Worm (Caenorhabditis elegans) whole organism, L4 larva: Measurements from ENCODE around the gene egl-21.

ENCODE experiments used
- F10B5.3 ChIP-seq: sonication (generic microtip); optimal IDR thresholded peaks from 2 replicates; lab custom pipeline; 2016; ENCODE audit warnings: mild to moderate bottlenecking, missing genetic modification characterization, missing compliant biosample characterization
- F49E8.2 ChIP-seq: sonication (generic microtip); optimal IDR thresholded peaks from 2 replicates; lab custom pipeline; 2016; ENCODE audit warnings: missing compliant biosample characterization, mild to moderate bottlenecking, missing genetic modification characterization, borderline replicate concordance
- R02D3.7 ChIP-seq: fragments of 150-350 bp; sonication (generic microtip); optimal IDR thresholded peaks from 3 replicates; lab custom pipeline; 2014; ENCODE audit warnings: missing biosample characterization, missing genetic modification characterization
- Y48G9A.11 ChIP-seq: fragments of 200-800 bp; sonication (Bioruptor generic); IDR thresholded peaks from 2 replicates; pipeline ENCODE4 v1.3.6; 2022; ENCODE audit warnings: missing genetic modification reagents, missing genetic modification characterization, missing compliant biosample characterization
- Y5F2A.4 ChIP-seq: fragments of 200-800 bp; sonication (Bioruptor generic); optimal IDR thresholded peaks from 2 replicates; lab custom pipeline; 2018; ENCODE audit warnings: mild to moderate bottlenecking, missing genetic modification characterization, missing compliant biosample characterization
- Y75B8A.6 ChIP-seq: fragments of 200-800 bp; sonication (Bioruptor generic); IDR thresholded peaks from 2 replicates; pipeline ENCODE4 v1.3.6; 2022; ENCODE audit warnings: missing genetic modification reagents, missing genetic modification characterization, missing compliant biosample characterization
- ZK546.5 ChIP-seq, 2 experiments: sonication (generic microtip); optimal IDR thresholded peaks; 2 replicates each; lab custom pipeline; 2017; ENCODE audit warnings: missing biosample characterization in 2 of 2, missing genetic modification characterization in 2 of 2
- aha-1 ChIP-seq: fragments of 150-350 bp; peaks from one replicate; lab custom pipeline; 2014; ENCODE audit warnings: missing biosample characterization, missing genetic modification characterization
- ama-1 ChIP-seq: fragments of 150-350 bp; optimal IDR thresholded peaks from 2 replicates; lab custom pipeline; 2014; ENCODE audit warnings: inconsistent platforms, mixed read lengths
- ceh-62 ChIP-seq: sonication (generic microtip); optimal IDR thresholded peaks from 2 replicates; lab custom pipeline; 2017; ENCODE audit warnings: missing biosample characterization, missing genetic modification characterization
- ceh-82 ChIP-seq: sonication (generic microtip); optimal IDR thresholded peaks from 2 replicates; lab custom pipeline; 2017; ENCODE audit warnings: missing biosample characterization, missing genetic modification characterization
- ctbp-1 ChIP-seq: fragments of 200-800 bp; sonication (Bioruptor generic); IDR thresholded peaks from 2 replicates; pipeline ENCODE4 v1.3.6; 2022; ENCODE audit warnings: missing genetic modification reagents, missing genetic modification characterization, missing compliant biosample characterization
- daf-12 ChIP-seq: fragments of 150-350 bp; optimal IDR thresholded peaks from 2 replicates; lab custom pipeline; 2014; ENCODE audit warnings: missing biosample characterization, missing genetic modification reagents, missing genetic modification characterization
- daf-16 ChIP-seq, 3 experiments: sonication (generic microtip); optimal IDR thresholded peaks; 2 replicates each; lab custom pipeline; 2016 to 2017; ENCODE audit warnings: missing genetic modification characterization in 3 of 3, missing genetic modification reagents in 3 of 3, mild to moderate bottlenecking in 2 of 3, missing compliant biosample characterization in 2 of 3, missing biosample characterization in 1 of 3, moderate library complexity in 1 of 3
- daf-8 ChIP-seq: fragments of 200-800 bp; sonication (Bioruptor generic); IDR thresholded peaks from 2 replicates; pipeline ENCODE4 v1.3.6; 2022; ENCODE audit warnings: missing genetic modification characterization, missing compliant biosample characterization
- dmd-6 ChIP-seq: fragments of 200-800 bp; sonication (Bioruptor generic); IDR thresholded peaks from 2 replicates; pipeline ENCODE4 v1.3.6; 2022; ENCODE audit warnings: missing genetic modification reagents, missing genetic modification characterization, missing compliant biosample characterization
- dpl-1 ChIP-seq: fragments of 150-350 bp; optimal IDR thresholded peaks from 2 replicates; lab custom pipeline; 2014; ENCODE audit warnings: missing biosample characterization, missing genetic modification reagents, missing genetic modification characterization
- duxl-1 ChIP-seq: sonication (generic microtip); optimal IDR thresholded peaks from 2 replicates; lab custom pipeline; 2016; ENCODE audit warnings: mild to moderate bottlenecking, missing genetic modification characterization, moderate library complexity, missing compliant biosample characterization; ENCODE audit not compliant: poor library complexity
- dve-1 ChIP-seq: sonication (generic microtip); optimal IDR thresholded peaks from 2 replicates; lab custom pipeline; 2017; ENCODE audit warnings: antibody characterized with exemption, mild to moderate bottlenecking, missing genetic modification characterization, missing compliant biosample characterization; ENCODE audit not compliant: insufficient read depth
- egl-43 ChIP-seq: fragments of 200-800 bp; sonication (Bioruptor generic); IDR thresholded peaks from 2 replicates; pipeline ENCODE4 v1.3.6; 2022; ENCODE audit warnings: missing genetic modification reagents, missing genetic modification characterization, missing compliant biosample characterization
- fkh-10 ChIP-seq: fragments of 150-350 bp; optimal IDR thresholded peaks from 2 replicates; lab custom pipeline; 2014; ENCODE audit warnings: missing biosample characterization, missing genetic modification reagents, missing genetic modification characterization
- hlh-11 ChIP-seq: fragments of 200-800 bp; sonication (Bioruptor generic); optimal IDR thresholded peaks from 2 replicates; lab custom pipeline; 2018; ENCODE audit warnings: mild to moderate bottlenecking, missing genetic modification characterization, missing compliant biosample characterization
- jun-1 ChIP-seq: fragments of 150-350 bp; optimal IDR thresholded peaks from 2 replicates; lab custom pipeline; 2014; ENCODE audit warnings: missing biosample characterization, missing genetic modification reagents, missing genetic modification characterization
- lim-7 ChIP-seq: fragments of 200-800 bp; sonication (Bioruptor generic); IDR thresholded peaks from 2 replicates; pipeline ENCODE4 v1.3.6; 2022; ENCODE audit warnings: missing genetic modification characterization, missing compliant biosample characterization
- lin-13 ChIP-seq: fragments of 150-350 bp; optimal IDR thresholded peaks from 2 replicates; lab custom pipeline; 2014; ENCODE audit warnings: missing biosample characterization, missing genetic modification reagents, missing genetic modification characterization
- lin-15B ChIP-seq: fragments of 150-350 bp; sonication (generic microtip); optimal IDR thresholded peaks from 3 replicates; lab custom pipeline; 2014; ENCODE audit warnings: missing biosample characterization, missing genetic modification characterization
- lin-39 ChIP-seq: fragments of 150-350 bp; optimal IDR thresholded peaks from 2 replicates; lab custom pipeline; 2014; ENCODE audit warnings: missing biosample characterization, missing genetic modification reagents, missing genetic modification characterization
- lir-3 ChIP-seq: sonication (generic microtip); optimal IDR thresholded peaks from 2 replicates; lab custom pipeline; 2016; ENCODE audit warnings: mild to moderate bottlenecking, missing genetic modification characterization, missing compliant biosample characterization
- lsy-2 ChIP-seq, 2 experiments: fragments of 150-350 bp in 1 of 2; sonication (generic microtip) in 1 of 2; optimal IDR thresholded peaks; 2 replicates each; lab custom pipeline; 2014 to 2017; ENCODE audit warnings: missing biosample characterization in 2 of 2, missing genetic modification characterization in 2 of 2
- madf-5 ChIP-seq, 2 experiments: fragments of 200-800 bp; sonication (Bioruptor generic); IDR thresholded peaks; 2 replicates each; pipeline ENCODE4 v1.3.6; 2022; ENCODE audit warnings: missing compliant biosample characterization in 2 of 2, missing genetic modification characterization in 2 of 2
- mep-1 ChIP-seq: fragments of 150-350 bp; sonication (generic microtip); optimal IDR thresholded peaks from 3 replicates; lab custom pipeline; 2014; ENCODE audit warnings: missing biosample characterization, missing genetic modification characterization
- mxl-2 ChIP-seq: fragments of 200-800 bp; sonication (Bioruptor generic); conservative IDR thresholded peaks from 2 replicates; pipeline ENCODE4 v1.3.6; 2022; ENCODE audit warnings: missing genetic modification reagents, missing genetic modification characterization, missing compliant biosample characterization
- nhr-28 ChIP-seq: fragments of 150-350 bp; optimal IDR thresholded peaks from 2 replicates; lab custom pipeline; 2014; ENCODE audit warnings: missing biosample characterization, missing genetic modification characterization
- nhr-42 ChIP-seq: fragments of 200-800 bp; sonication (Bioruptor generic); IDR thresholded peaks from 2 replicates; pipeline ENCODE4 v1.3.6; 2022; ENCODE audit warnings: missing genetic modification characterization, missing compliant biosample characterization
- nhr-77 ChIP-seq: fragments of 150-350 bp; optimal IDR thresholded peaks from 2 replicates; lab custom pipeline; 2014; ENCODE audit warnings: missing biosample characterization, missing genetic modification characterization
- pha-4 ChIP-seq, 2 experiments: fragments of 150-350 bp in 1 of 2; fragments of 200-800 bp in 1 of 2; sonication (Bioruptor generic) in 1 of 2; IDR thresholded peaks in 1 of 2; optimal IDR thresholded peaks in 1 of 2; 2 replicates each; pipeline versions ENCODE4 v1.3.6 to Lab custom; 2014 to 2022; ENCODE audit warnings: missing genetic modification characterization in 2 of 2, missing genetic modification reagents in 2 of 2, missing biosample characterization in 1 of 2, missing compliant biosample characterization in 1 of 2
- pqm-1 ChIP-seq: sonication (generic microtip); optimal IDR thresholded peaks from 2 replicates; lab custom pipeline; 2017; ENCODE audit warnings: missing biosample characterization, missing genetic modification characterization
- rbr-2 ChIP-seq: sonication (generic microtip); optimal IDR thresholded peaks from 2 replicates; lab custom pipeline; 2016; ENCODE audit warnings: missing genotype, missing genetic modification characterization, missing compliant biosample characterization
- saeg-2 ChIP-seq: fragments of 200-800 bp; sonication (Bioruptor generic); IDR thresholded peaks from 2 replicates; pipeline ENCODE4 v1.3.6; 2022; ENCODE audit warnings: missing genetic modification reagents, missing genetic modification characterization, missing compliant biosample characterization
- set-16 ChIP-seq: fragments of 200-800 bp; sonication (Bioruptor generic); IDR thresholded peaks from 2 replicates; pipeline ENCODE4 v1.3.6; 2022; ENCODE audit warnings: missing genetic modification reagents, missing genetic modification characterization, missing compliant biosample characterization
- skn-1 ChIP-seq: fragments of 150-350 bp; optimal IDR thresholded peaks from 2 replicates; lab custom pipeline; 2014; ENCODE audit warnings: missing biosample characterization, missing genetic modification characterization
- snpc-4 ChIP-seq: fragments of 150-350 bp; optimal IDR thresholded peaks from 2 replicates; lab custom pipeline; 2014; ENCODE audit warnings: missing biosample characterization, missing genetic modification characterization
- spr-1 ChIP-seq: sonication (generic microtip); optimal IDR thresholded peaks from 2 replicates; lab custom pipeline; 2016; ENCODE audit warnings: mild to moderate bottlenecking, missing genetic modification characterization, missing compliant biosample characterization
- tra-1 ChIP-seq: fragments of 200-800 bp; sonication (Bioruptor generic); IDR thresholded peaks from 2 replicates; pipeline ENCODE4 v1.3.6; 2022; ENCODE audit warnings: missing genetic modification reagents, missing genetic modification characterization, missing compliant biosample characterization
- unc-130 ChIP-seq: sonication (generic microtip); optimal IDR thresholded peaks from 2 replicates; lab custom pipeline; 2016; ENCODE audit warnings: missing genetic modification reagents, missing genetic modification characterization, missing compliant biosample characterization
- unc-39 ChIP-seq: sonication (generic microtip); optimal IDR thresholded peaks from 2 replicates; lab custom pipeline; 2017; ENCODE audit warnings: missing biosample characterization, missing genetic modification characterization
- unc-62 ChIP-seq, 3 experiments: fragments of 150-350 bp in 1 of 3; sonication (generic microtip); optimal IDR thresholded peaks in 2 of 3; peaks in 1 of 3; 1 replicate in 1 of 3; 2 replicates in 2 of 3; lab custom pipeline; 2014 to 2017; ENCODE audit warnings: missing biosample characterization in 3 of 3, missing genetic modification characterization in 3 of 3, missing genetic modification reagents in 3 of 3, missing genotype in 1 of 3
- zip-2 ChIP-seq: fragments of 150-350 bp; optimal IDR thresholded peaks from 2 replicates; lab custom pipeline; 2014; ENCODE audit warnings: missing biosample characterization, missing genetic modification characterization
- ztf-11 ChIP-seq: fragments of 150-350 bp; optimal IDR thresholded peaks from 2 replicates; lab custom pipeline; 2014; ENCODE audit warnings: missing biosample characterization, missing genetic modification characterization

The egl-21 gene

DNA sequence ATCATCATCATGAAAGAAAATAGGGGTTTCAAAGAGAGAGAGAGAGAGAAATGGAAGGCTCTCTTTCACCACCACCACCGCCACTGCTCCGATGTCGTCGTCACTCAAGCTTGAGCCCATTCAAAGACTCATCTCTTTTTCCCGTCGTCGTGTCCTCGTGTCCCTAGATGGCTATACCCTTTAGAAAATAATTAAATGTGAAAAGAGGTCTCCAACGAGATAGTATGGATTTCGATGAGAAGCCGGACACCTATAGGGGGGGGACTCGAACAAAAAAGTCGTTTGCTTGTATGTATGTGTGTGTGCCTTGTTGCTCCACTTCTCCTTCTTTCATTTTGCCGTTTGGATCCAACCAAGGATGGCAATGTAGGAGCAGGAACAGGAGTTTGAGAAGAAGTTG lies 23.4 kb upstream of the egl-21 start (continued):
- no peak for TF ChIP-seq ceh-82
- no peak for TF ChIP-seq daf-12 (tag; lab: Kevin White, UChicago)
- no peak for TF ChIP-seq fkh-10
- no peak for TF ChIP-seq mxl-2 (GFP tag; lab: Robert Waterston, UW)
- TF ChIP-seq ZK546.5 (tag; optimal IDR thresholded peaks at IDR 0.05; lab: Kevin White, UChicago): no peak
- TF ChIP-seq skn-1 (tag; lab: Kevin White, UChicago): no peak
- TF ChIP-seq ztf-11 (tag; lab: Kevin White, UChicago): no peak
- no peak for TF ChIP-seq ama-1 (lab: Kevin White, UChicago)
- no peak for TF ChIP-seq unc-39 (tag; lab: Kevin White, UChicago)
- TF ChIP-seq Y75B8A.6: no peak
- TF ChIP-seq ctbp-1 (GFP tag; lab: Robert Waterston, UW): peak; percentile 19; the same call in 1 of the 2 replicates
- no peak for TF ChIP-seq Y48G9A.11 (GFP tag; lab: Robert Waterston, UW)
- no peak for TF ChIP-seq nhr-42 (GFP tag; lab: Robert Waterston, UW)
- TF ChIP-seq zip-2: no peak
- no peak for TF ChIP-seq lim-7
- no peak for TF ChIP-seq rbr-2 (tag; lab: Kevin White, UChicago)
- peak; percentile 19 for TF ChIP-seq aha-1
- no peak for TF ChIP-seq jun-1 (tag; lab: Kevin White, UChicago)
- no peak for TF ChIP-seq lin-15B (tag; lab: Kevin White, UChicago)
- TF ChIP-seq daf-8 (GFP tag; lab: Robert Waterston, UW): no peak
- no peak for TF ChIP-seq dve-1
- TF ChIP-seq unc-130: no peak

DNA sequence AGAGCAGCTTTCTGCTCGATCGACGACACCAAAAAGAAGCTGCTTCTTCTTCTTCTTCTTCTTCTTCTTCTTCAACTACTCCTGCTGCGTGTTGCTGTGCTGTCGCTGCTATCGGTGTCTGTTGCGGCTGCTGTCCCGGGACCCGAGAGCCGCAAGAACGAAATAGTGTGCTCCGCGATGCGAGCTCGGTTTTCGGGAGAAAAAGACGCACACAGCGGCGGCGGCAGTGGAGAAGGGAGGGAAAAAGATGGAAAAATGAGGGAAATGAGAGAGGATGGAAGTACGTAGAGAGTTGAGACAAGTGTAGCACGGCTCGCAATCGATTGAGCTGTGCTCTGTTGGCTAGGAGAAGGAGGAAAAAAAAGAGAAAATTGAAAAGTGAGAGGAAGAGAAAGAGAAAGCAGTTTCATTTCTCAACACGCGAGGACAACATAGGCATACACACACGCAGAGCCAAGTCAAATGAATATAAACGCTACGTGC lies 22.1 kb upstream of the egl-21 start:
- peak; percentile 0 for TF ChIP-seq pqm-1 (tag; lab: Kevin White, UChicago)
- TF ChIP-seq lir-3 (tag; lab: Kevin White, UChicago): no peak
- TF ChIP-seq dmd-6: peak; percentile 41
- TF ChIP-seq tra-1 (GFP tag; lab: Robert Waterston, UW): 0 out of 2 replicates have a peak, but pooled peaks have one; percentile 14
- no peak for TF ChIP-seq madf-5 (GFP tag; IDR thresholded peaks at IDR 0.05; lab: Robert Waterston, UW)
- TF ChIP-seq ama-1 (lab: Kevin White, UChicago): no peak
- TF ChIP-seq lin-15B (tag; lab: Kevin White, UChicago): no peak
- no peak for TF ChIP-seq lin-39
- TF ChIP-seq ceh-62 (tag; lab: Kevin White, UChicago): no peak
- no peak for TF ChIP-seq snpc-4 (tag; lab: Kevin White, UChicago)
- no peak for TF ChIP-seq saeg-2
- no peak for TF ChIP-seq Y48G9A.11 (GFP tag; lab: Robert Waterston, UW)
- TF ChIP-seq rbr-2 (tag; lab: Kevin White, UChicago): peak; percentile 74
- TF ChIP-seq hlh-11 (tag; lab: Kevin White, UChicago): peak; percentile 73
- TF ChIP-seq unc-62 (GFP tag; optimal IDR thresholded peaks at IDR 0.05 in 1 of 2; lab: Kevin White, UChicago): peak in 1 of 2 experiments; percentile 82
- TF ChIP-seq unc-62 (tag; optimal IDR thresholded peaks at IDR 0.05; lab: Kevin White, UChicago): no peak
- TF ChIP-seq fkh-10: peak; percentile 47
- no peak for TF ChIP-seq R02D3.7 (tag; lab: Kevin White, UChicago)
- TF ChIP-seq ctbp-1 (GFP tag; lab: Robert Waterston, UW): peak; percentile 78
- peak; percentile 35 for TF ChIP-seq nhr-77
- TF ChIP-seq spr-1 (tag; lab: Kevin White, UChicago): peak; percentile 3
- TF ChIP-seq dpl-1 (GFP tag; lab: Kevin White, UChicago): no peak
- TF ChIP-seq Y5F2A.4 (GFP tag; lab: Kevin White, UChicago): no peak
- TF ChIP-seq lin-13 (GFP tag; lab: Kevin White, UChicago): peak; percentile 35
- TF ChIP-seq F10B5.3 (tag; lab: Kevin White, UChicago): no peak
- peak; percentile 17 to 37 for TF ChIP-seq lsy-2 (tag; optimal IDR thresholded peaks at IDR 0.05; lab: Kevin White, UChicago)
- TF ChIP-seq daf-16 (GFP tag; optimal IDR thresholded peaks at IDR 0.05; lab: Kevin White, UChicago): peak in 1 of 2 experiments; percentile 59
- peak; percentile 27 for TF ChIP-seq daf-16 (tag; optimal IDR thresholded peaks at IDR 0.05; lab: Kevin White, UChicago)
- TF ChIP-seq nhr-28: peak; percentile 7
- no peak for TF ChIP-seq F49E8.2 (tag; lab: Kevin White, UChicago)
- TF ChIP-seq egl-43 (GFP tag; lab: Robert Waterston, UW): peak; percentile 79
- no peak for TF ChIP-seq mxl-2 (GFP tag; lab: Robert Waterston, UW)
- no peak for TF ChIP-seq duxl-1 (tag; lab: Kevin White, UChicago)
- peak; percentile 83 for TF ChIP-seq aha-1
- TF ChIP-seq mep-1 (tag; lab: Kevin White, UChicago): peak; percentile 74
- TF ChIP-seq pha-4 (GFP tag; IDR thresholded peaks at IDR 0.05; lab: Robert Waterston, UW): no peak; the same call in 1 of the 2 replicates
- TF ChIP-seq pha-4 (tag; optimal IDR thresholded peaks at IDR 0.05; lab: Kevin White, UChicago): no peak
- TF ChIP-seq set-16: peak; percentile 93
